Fruit fly (Drosophila melanogaster) whole organism, embryonic: Measurements from ENCODE around the gene CG13627.
A peak's percentile ranks its signal among the peaks of the same experiment; 100 is the strongest.

Experiments used
- Abd-B ChIP-seq: fragments of 200-800 bp; sonication (Bioruptor generic); optimal IDR thresholded peaks from 2 replicates; lab custom pipeline; 2018; ENCODE audit warnings: missing biosample characterization, mild to moderate bottlenecking, missing genetic modification characterization, moderate library complexity
- Blimp-1 ChIP-seq: fragments of 200-800 bp; sonication (Bioruptor generic); optimal IDR thresholded peaks from 3 replicates; lab custom pipeline; 2018; ENCODE audit warnings: missing biosample characterization, missing genetic modification characterization, mild to moderate bottlenecking, moderate library complexity, missing genetic modification reagents
- CG10209 ChIP-seq: fragments of 200-800 bp; sonication (Bioruptor generic); optimal IDR thresholded peaks from 3 replicates; lab custom pipeline; 2017; ENCODE audit warnings: missing biosample characterization, mild to moderate bottlenecking, missing genetic modification characterization, missing genetic modification reagents
- CG10543 ChIP-seq: fragments of 200-800 bp; sonication (Bioruptor generic); optimal IDR thresholded peaks from 3 replicates; lab custom pipeline; 2017; ENCODE audit warnings: missing biosample characterization, mild to moderate bottlenecking, missing genetic modification characterization, moderate library complexity
- CG11504 ChIP-seq: fragments of 200-800 bp; sonication (Bioruptor generic); optimal IDR thresholded peaks from 3 replicates; lab custom pipeline; 2019; ENCODE audit warnings: missing biosample characterization, mild to moderate bottlenecking, missing genetic modification characterization, moderate library complexity
- CG13894 ChIP-seq: fragments of 200-800 bp; sonication (Bioruptor generic); optimal IDR thresholded peaks from 3 replicates; lab custom pipeline; 2018; ENCODE audit warnings: missing biosample characterization, mild to moderate bottlenecking, missing genetic modification characterization, moderate library complexity
- CG14014 ChIP-seq: fragments of 200-800 bp; sonication (Bioruptor generic); IDR thresholded peaks from 2 replicates; pipeline ENCODE4 v1.3.6; 2022; ENCODE audit warnings: missing biosample characterization, missing genetic modification characterization
- CG14667 ChIP-seq: fragments of 200-800 bp; sonication (Bioruptor generic); IDR thresholded peaks from 2 replicates; pipeline ENCODE4 v1.3.6; 2022; ENCODE audit warnings: missing biosample characterization, missing genetic modification characterization
- CG15479 ChIP-seq: fragments of 200-800 bp; sonication (Bioruptor generic); optimal IDR thresholded peaks from 3 replicates; lab custom pipeline; 2019; ENCODE audit warnings: missing biosample characterization, mild to moderate bottlenecking, missing genetic modification characterization, moderate library complexity
- CG2678 ChIP-seq: fragments of 200-800 bp; sonication (Bioruptor generic); optimal IDR thresholded peaks from 3 replicates; lab custom pipeline; 2019; ENCODE audit warnings: missing biosample characterization, mild to moderate bottlenecking, missing genetic modification characterization, moderate library complexity
- CG32532 ChIP-seq: fragments of 200-800 bp; sonication (Bioruptor generic); IDR thresholded peaks from 2 replicates; pipeline ENCODE4 v1.3.6; 2022; ENCODE audit warnings: missing biosample characterization, missing genetic modification characterization
- CG4854 ChIP-seq: fragments of 200-800 bp; sonication (Bioruptor generic); optimal IDR thresholded peaks from 2 replicates; lab custom pipeline; 2016; ENCODE audit warnings: missing biosample characterization, missing genetic modification characterization, inconsistent platforms
- CG5245 ChIP-seq: fragments of 200-800 bp; sonication (Bioruptor generic); optimal IDR thresholded peaks from 3 replicates; lab custom pipeline; 2016; ENCODE audit warnings: missing biosample characterization, missing genetic modification characterization
- CG8478 ChIP-seq: fragments of >200 bp; optimal IDR thresholded peaks from 2 replicates; lab custom pipeline; 2018
- D19A ChIP-seq: fragments of 200-800 bp; optimal IDR thresholded peaks from 3 replicates; lab custom pipeline; 2019; ENCODE audit warnings: missing biosample characterization, mild to moderate bottlenecking, missing genetic modification characterization, moderate library complexity
- D19B ChIP-seq: fragments of 200-800 bp; sonication (Bioruptor generic); optimal IDR thresholded peaks from 2 replicates; lab custom pipeline; 2017; ENCODE audit warnings: missing biosample characterization, mild to moderate bottlenecking, missing genetic modification characterization
- Dad ChIP-seq: fragments of 200-800 bp; sonication (Bioruptor generic); optimal IDR thresholded peaks from 3 replicates; lab custom pipeline; 2016; ENCODE audit warnings: missing biosample characterization, missing genetic modification characterization
- Deaf1 ChIP-seq: fragments of 200-800 bp; optimal IDR thresholded peaks from 3 replicates; lab custom pipeline; 2019; ENCODE audit warnings: missing biosample characterization, mild to moderate bottlenecking, missing genetic modification characterization, moderate library complexity
- Ets65A ChIP-seq: fragments of 200-800 bp; sonication (Bioruptor generic); peaks from one replicate; lab custom pipeline; 2016; ENCODE audit warnings: missing biosample characterization, missing genetic modification characterization
- GATAe ChIP-seq: fragments of 200-800 bp; sonication (Bioruptor generic); conservative IDR thresholded peaks from 2 replicates; pipeline ENCODE4 v1.3.6; 2022; ENCODE audit warnings: missing biosample characterization, missing genetic modification characterization
- Jarid2 ChIP-seq: fragments of 200-800 bp; sonication (Bioruptor generic); optimal IDR thresholded peaks from 3 replicates; lab custom pipeline; 2017; ENCODE audit warnings: mild to moderate bottlenecking, missing biosample characterization, missing genetic modification reagents, missing genetic modification characterization
- Med ChIP-seq: fragments of 200-800 bp; sonication (Bioruptor generic); peaks from one replicate; lab custom pipeline; 2016; ENCODE audit warnings: missing biosample characterization, missing genetic modification characterization, mild to moderate bottlenecking, inconsistent platforms, moderate library complexity
- Nf-YC ChIP-seq: fragments of 200-800 bp; optimal IDR thresholded peaks from 3 replicates; lab custom pipeline; 2019; ENCODE audit warnings: missing biosample characterization, mild to moderate bottlenecking, missing genetic modification characterization, moderate library complexity
- Oaz ChIP-seq: fragments of 200-800 bp; sonication (Bioruptor generic); IDR thresholded peaks from 2 replicates; pipeline ENCODE4 v1.3.6; 2022; ENCODE audit warnings: missing biosample characterization, missing genetic modification characterization
- Rfx ChIP-seq: fragments of 200-800 bp; sonication (Bioruptor generic); IDR thresholded peaks from 2 replicates; pipeline ENCODE4 v1.3.6; 2022; ENCODE audit warnings: missing biosample characterization, missing genetic modification characterization
- Sin3A ChIP-seq: fragments of >200 bp; optimal IDR thresholded peaks from 2 replicates; lab custom pipeline; 2018
- Trl ChIP-seq, 3 experiments: fragments of >200 bp in 2 of 3; fragments of 200-800 bp in 1 of 3; sonication (Bioruptor generic) in 1 of 3; optimal IDR thresholded peaks; 2 replicates in 1 of 3; 3 replicates in 2 of 3; lab custom pipeline; 2016 to 2017; ENCODE audit warnings: missing biosample characterization in 1 of 3, missing genetic modification characterization in 1 of 3
- az2 ChIP-seq: fragments of 200-800 bp; sonication (Bioruptor generic); optimal IDR thresholded peaks from 3 replicates; lab custom pipeline; 2016; ENCODE audit warnings: missing biosample characterization, missing genetic modification characterization
- bab2 ChIP-seq: fragments of 200-800 bp; sonication (Bioruptor generic); optimal IDR thresholded peaks from 2 replicates; lab custom pipeline; 2016; ENCODE audit warnings: missing biosample characterization, missing genetic modification characterization
- chinmo ChIP-seq: fragments of 200-800 bp; sonication (Bioruptor generic); IDR thresholded peaks from 4 replicates; pipeline ENCODE4 v1.3.6; 2022; ENCODE audit warnings: missing biosample characterization, missing genetic modification characterization; ENCODE audit not compliant: partially characterized antibody
- ci ChIP-seq: fragments of 200-800 bp; sonication (Bioruptor generic); IDR thresholded peaks from 3 replicates; pipeline ENCODE4 v1.3.6; 2022; ENCODE audit warnings: missing biosample characterization, missing genetic modification characterization
- cwo ChIP-seq: fragments of 200-800 bp; sonication (Bioruptor generic); optimal IDR thresholded peaks from 3 replicates; lab custom pipeline; 2017; ENCODE audit warnings: missing biosample characterization, missing genetic modification characterization, mild to moderate bottlenecking, moderate library complexity, missing genetic modification reagents
- dysf ChIP-seq: fragments of 200-800 bp; sonication (Bioruptor generic); IDR thresholded peaks from 3 replicates; pipeline ENCODE4 v1.3.6; 2022; ENCODE audit warnings: missing biosample characterization, missing genetic modification characterization
- eve ChIP-seq, 2 experiments: fragments of >200 bp; optimal IDR thresholded peaks; 2 replicates each; lab custom pipeline; 2017; ENCODE audit warnings: missing biosample characterization in 2 of 2, missing genetic modification characterization in 2 of 2
- fd3F ChIP-seq: fragments of 200-800 bp; sonication (Bioruptor generic); optimal IDR thresholded peaks from 2 replicates; lab custom pipeline; 2018; ENCODE audit warnings: missing biosample characterization, mild to moderate bottlenecking, missing genetic modification characterization, moderate library complexity
- gsb-n ChIP-seq: fragments of 200-800 bp; sonication (Bioruptor generic); optimal IDR thresholded peaks from 3 replicates; lab custom pipeline; 2018; ENCODE audit warnings: missing biosample characterization, mild to moderate bottlenecking, missing genetic modification characterization
- lmd ChIP-seq: fragments of 200-800 bp; sonication (Bioruptor generic); IDR thresholded peaks from 2 replicates; pipeline ENCODE4 v1.3.6; 2022; ENCODE audit warnings: missing biosample characterization, missing genetic modification characterization
- lola ChIP-seq, 3 experiments: fragments of >200 bp in 2 of 3; fragments of 200-800 bp in 1 of 3; sonication (Bioruptor generic) in 1 of 3; optimal IDR thresholded peaks; 2 replicates each; lab custom pipeline; 2017 to 2019; ENCODE audit warnings: missing biosample characterization in 3 of 3, missing genetic modification characterization in 3 of 3, mild to moderate bottlenecking in 1 of 3, moderate library complexity in 1 of 3
- nmo ChIP-seq: fragments of 200-800 bp; sonication (Bioruptor generic); optimal IDR thresholded peaks from 2 replicates; lab custom pipeline; 2018; ENCODE audit warnings: missing biosample characterization, mild to moderate bottlenecking, missing genetic modification characterization, moderate library complexity
- sens ChIP-seq: fragments of 200-800 bp; sonication (Bioruptor generic); peaks from one replicate; lab custom pipeline; 2016; ENCODE audit warnings: missing biosample characterization, missing genetic modification characterization
- slp2 ChIP-seq: fragments of 200-800 bp; sonication (Bioruptor generic); optimal IDR thresholded peaks from 2 replicates; lab custom pipeline; 2016; ENCODE audit warnings: missing biosample characterization, missing genetic modification characterization
- sob ChIP-seq: fragments of 200-800 bp; sonication (Bioruptor generic); IDR thresholded peaks from 2 replicates; pipeline ENCODE4 v1.3.6; 2022; ENCODE audit warnings: missing biosample characterization, missing genetic modification characterization
- sqz ChIP-seq: fragments of 200-800 bp; sonication (Bioruptor generic); optimal IDR thresholded peaks from 3 replicates; lab custom pipeline; 2018; ENCODE audit warnings: missing biosample characterization, mild to moderate bottlenecking, missing genetic modification characterization
- sug ChIP-seq: fragments of 200-800 bp; optimal IDR thresholded peaks from 2 replicates; lab custom pipeline; 2019; ENCODE audit warnings: missing biosample characterization, mild to moderate bottlenecking, missing genetic modification characterization, moderate library complexity
- vvl ChIP-seq: fragments of 200-800 bp; sonication (Bioruptor generic); IDR thresholded peaks from 2 replicates; pipeline ENCODE4 v1.3.6; 2022; ENCODE audit warnings: missing biosample characterization, missing genetic modification characterization
- zen2 ChIP-seq: fragments of 200-800 bp; sonication (Bioruptor generic); IDR thresholded peaks from 3 replicates; pipeline ENCODE4 v1.3.6; 2022; ENCODE audit warnings: missing biosample characterization, missing genetic modification characterization; ENCODE audit not compliant: partially characterized antibody

The CG13627 gene

dm6 chr3R:24712375-24712830, at the start of gene CG13627, which contains the start of gene CG46316:
CG13627 (plus strand) TSS chr3R:24712780.
CG46316 (plus strand) TSS chr3R:24712780.
- TF ChIP-seq D19A (tag; lab: Kevin White, UChicago), result no peak
- no peak for TF ChIP-seq CG32532 (GFP tag; lab: Robert Waterston, UW)
- TF ChIP-seq CG14667 (GFP tag; lab: Robert Waterston, UW), result no peak
- no peak for TF ChIP-seq eve (GFP tag; optimal IDR thresholded peaks at IDR 0.05; lab: Kevin White, UChicago)
- TF ChIP-seq Ets65A (GFP tag; lab: Kevin White, UChicago), result peak; percentile 63
- peak; percentile 44; the same call in 1 of the 2 replicates for TF ChIP-seq vvl (GFP tag; lab: Robert Waterston, UW)
- TF ChIP-seq Abd-B (GFP tag; lab: Kevin White, UChicago), result no peak
- peak; percentile 80 for TF ChIP-seq Blimp-1 (GFP tag; lab: Kevin White, UChicago)
- no peak for TF ChIP-seq D19B (GFP tag; lab: Kevin White, UChicago)

dm6 chr3R:24663044-24663443, 49.5 kb upstream of the CG13627 start:
- TF ChIP-seq Dad (GFP tag; lab: Kevin White, UChicago), result no peak
- TF ChIP-seq CG13894 (tag; lab: Kevin White, UChicago), result peak; percentile 15
- no peak for TF ChIP-seq cwo (GFP tag; lab: Kevin White, UChicago)
- no peak for TF ChIP-seq zen2 (GFP tag; lab: Robert Waterston, UW)
- TF ChIP-seq CG10543 (GFP tag; lab: Kevin White, UChicago), result peak; percentile 5
- TF ChIP-seq slp2 (GFP tag; lab: Kevin White, UChicago), result no peak
- 0 out of 2 replicates have a peak, but pooled peaks have one; percentile 16 for TF ChIP-seq sob (GFP tag; lab: Robert Waterston, UW)
- no peak for TF ChIP-seq Oaz (GFP tag; lab: Robert Waterston, UW)
- no peak for TF ChIP-seq CG4854
- TF ChIP-seq Jarid2, result no peak
- no peak for TF ChIP-seq lola (GFP tag; optimal IDR thresholded peaks at IDR 0.05; lab: Kevin White, UChicago)
- TF ChIP-seq gsb-n, result no peak
- no peak for TF ChIP-seq az2
- TF ChIP-seq Sin3A (lab: Kevin White, UChicago), result no peak
- peak; percentile 91 for TF ChIP-seq Deaf1
- peak; percentile 62 for TF ChIP-seq CG8478
- TF ChIP-seq fd3F (GFP tag; lab: Kevin White, UChicago), result no peak
- TF ChIP-seq CG5245 (GFP tag; lab: Kevin White, UChicago), result no peak
- TF ChIP-seq CG14014 (GFP tag; lab: Robert Waterston, UW), result no peak
- TF ChIP-seq sqz, result no peak
- TF ChIP-seq Med (GFP tag; lab: Kevin White, UChicago), result peak; percentile 40

dm6 chr3R:24667538-24668207, 44.9 kb upstream of the CG13627 start:
- TF ChIP-seq Nf-YC (tag; lab: Kevin White, UChicago) (peak; percentile 35), D19A (tag; lab: Kevin White, UChicago) (peak; percentile 22), CG11504 (tag; lab: Kevin White, UChicago) (peak; percentile 8), chinmo (GFP tag; lab: Robert Waterston, UW) (0 out of 4 replicates have a peak, but pooled peaks have one; percentile 29), sug (peak; percentile 14), GATAe (GFP tag; lab: Robert Waterston, UW) (no peak), nmo (GFP tag; lab: Kevin White, UChicago) (peak; percentile 24), Ets65A (GFP tag; lab: Kevin White, UChicago) (peak; percentile 89), bab2 (GFP tag; lab: Kevin White, UChicago) (no peak), sens (GFP tag; lab: Kevin White, UChicago) (no peak), CG10543 (GFP tag; lab: Kevin White, UChicago) (peak; percentile 10), Trl (optimal IDR thresholded peaks at IDR 0.05; lab: Kevin White, UChicago) (peak; percentile 31 to 57), Trl (GFP tag; optimal IDR thresholded peaks at IDR 0.05; lab: Kevin White, UChicago) (no peak), lmd (peak; percentile 31; the same call in 1 of the 2 replicates), eve (GFP tag; optimal IDR thresholded peaks at IDR 0.05; lab: Kevin White, UChicago) (no peak), Rfx (GFP tag; lab: Robert Waterston, UW) (peak; percentile 38; the same call in 1 of the 2 replicates), CG15479 (no peak), CG2678 (tag; lab: Kevin White, UChicago) (peak; percentile 60), dysf (GFP tag; lab: Robert Waterston, UW) (peak; percentile 30; the same call in 1 of the 3 replicates), ci (0 out of 3 replicates have a peak, but pooled peaks have one; percentile 33), sob (GFP tag; lab: Robert Waterston, UW) (0 out of 2 replicates have a peak, but pooled peaks have one; percentile 10), CG10209 (no peak)
